Worm (Caenorhabditis elegans): ENCODE data around the gene W08F4.3.

DNA sequence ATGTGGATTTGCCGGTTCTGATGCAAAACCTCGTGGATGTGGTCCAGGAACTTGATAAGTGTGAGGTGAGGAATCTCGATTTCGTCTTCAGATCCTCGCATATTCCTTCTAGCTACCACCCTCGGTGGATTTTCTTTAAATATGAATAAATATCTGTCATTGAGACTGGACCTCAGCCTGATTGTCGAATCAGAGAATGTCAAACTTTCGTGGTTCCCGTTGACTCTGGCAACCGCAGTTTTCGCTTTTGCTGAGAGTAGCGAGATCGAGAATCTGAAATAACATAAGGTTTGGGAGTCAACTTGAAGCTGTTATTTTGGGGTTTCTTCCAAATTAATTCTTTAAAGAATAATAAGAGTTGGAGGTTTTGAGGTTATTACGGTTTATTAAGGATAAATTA, 2.2 kb downstream of the W08F4.3 start, which contains the start of gene fbxb-14:
- TF ChIP-seq zag-1 (tag; optimal IDR thresholded peaks at IDR 0.05) (no peak), ztf-11 (tag; optimal IDR thresholded peaks at IDR 0.05) (no peak), lin-15B (tag; optimal IDR thresholded peaks at IDR 0.05) (no peak)

Data from whole organism, L3 larva.